Fruit fly (Drosophila melanogaster) whole organism, prepupa: ENCODE results near the gene PpD3.

Experiments
- Blimp-1 ChIP-seq: fragments of 200-800 bp; sonication (Bioruptor generic); optimal IDR thresholded peaks from 3 replicates; lab custom pipeline; 2017; ENCODE audit warnings: missing biosample characterization, missing genetic modification characterization, mild to moderate bottlenecking, moderate library complexity, missing genetic modification reagents
- CG10631 ChIP-seq: fragments of 200-800 bp; sonication (Bioruptor generic); optimal IDR thresholded peaks from 2 replicates; lab custom pipeline; 2016; ENCODE audit warnings: missing biosample characterization, missing genetic modification characterization
- CG10669 ChIP-seq: fragments of 200-800 bp; sonication (Bioruptor generic); optimal IDR thresholded peaks from 3 replicates; lab custom pipeline; 2018; ENCODE audit warnings: missing biosample characterization, mild to moderate bottlenecking, missing genetic modification characterization, moderate library complexity
- CG11294 ChIP-seq: fragments of 200-800 bp; sonication (Bioruptor generic); IDR thresholded peaks from 2 replicates; pipeline ENCODE4 v1.3.6; 2022; ENCODE audit warnings: missing biosample characterization, missing genetic modification characterization
- CG11762 ChIP-seq: fragments of 200-800 bp; sonication (Bioruptor generic); optimal IDR thresholded peaks from 3 replicates; lab custom pipeline; 2016; ENCODE audit warnings: missing biosample characterization, missing genetic modification characterization; ENCODE audit not compliant: insufficient read depth
- CG11902 ChIP-seq: fragments of 200-800 bp; sonication (Bioruptor generic); optimal IDR thresholded peaks from 3 replicates; lab custom pipeline; 2016; ENCODE audit warnings: missing biosample characterization, missing genetic modification characterization
- CG15336 ChIP-seq: fragments of 200-800 bp; sonication (Bioruptor generic); IDR thresholded peaks from 2 replicates; pipeline ENCODE4 v1.3.6; 2022; ENCODE audit warnings: missing biosample characterization, missing genetic modification characterization
- CG16779 ChIP-seq: fragments of 200-800 bp; sonication (Bioruptor generic); optimal IDR thresholded peaks from 3 replicates; lab custom pipeline; 2017; ENCODE audit warnings: missing biosample characterization, mild to moderate bottlenecking, missing genetic modification characterization
- CG3032 ChIP-seq: fragments of 200-800 bp; optimal IDR thresholded peaks from 2 replicates; lab custom pipeline; 2019; ENCODE audit warnings: missing biosample characterization, mild to moderate bottlenecking, missing genetic modification characterization, moderate library complexity
- CG31627 ChIP-seq: fragments of 200-800 bp; sonication (Bioruptor generic); optimal IDR thresholded peaks from 3 replicates; lab custom pipeline; 2016; ENCODE audit warnings: missing biosample characterization, missing genetic modification characterization
- CG34406 ChIP-seq: fragments of 200-800 bp; sonication (Bioruptor generic); optimal IDR thresholded peaks from 3 replicates; lab custom pipeline; 2016; ENCODE audit warnings: missing biosample characterization, missing genetic modification characterization
- CG3919 ChIP-seq: fragments of 200-800 bp; sonication (Bioruptor generic); optimal IDR thresholded peaks from 3 replicates; lab custom pipeline; 2016; ENCODE audit warnings: missing biosample characterization, missing genetic modification characterization
- CG4318 ChIP-seq: fragments of 200-800 bp; sonication (Bioruptor generic); optimal IDR thresholded peaks from 3 replicates; lab custom pipeline; 2017; ENCODE audit warnings: missing biosample characterization, mild to moderate bottlenecking, missing genetic modification characterization
- CG6163 ChIP-seq: fragments of 200-800 bp; sonication (Bioruptor generic); IDR thresholded peaks from 3 replicates; pipeline ENCODE4 v1.3.6; 2022; ENCODE audit warnings: missing biosample characterization, missing genetic modification characterization
- CG6276 ChIP-seq: fragments of 200-800 bp; sonication (Bioruptor generic); optimal IDR thresholded peaks from 2 replicates; lab custom pipeline; 2017; ENCODE audit warnings: missing biosample characterization, mild to moderate bottlenecking, missing genetic modification characterization
- CG6792 ChIP-seq: fragments of 200-800 bp; sonication (Bioruptor generic); optimal IDR thresholded peaks from 3 replicates; lab custom pipeline; 2016; ENCODE audit warnings: missing biosample characterization, missing genetic modification characterization
- CG6854 ChIP-seq: fragments of 200-800 bp; sonication (Bioruptor generic); optimal IDR thresholded peaks from 2 replicates; lab custom pipeline; 2017; ENCODE audit warnings: missing biosample characterization, mild to moderate bottlenecking, missing genetic modification characterization
- CG8119 ChIP-seq: fragments of 200-800 bp; sonication (Bioruptor generic); IDR thresholded peaks from 3 replicates; pipeline ENCODE4 v1.3.6; 2022; ENCODE audit warnings: missing biosample characterization, missing genetic modification characterization
- CG9139 ChIP-seq: fragments of 200-800 bp; sonication (Bioruptor generic); optimal IDR thresholded peaks from 3 replicates; lab custom pipeline; 2017; ENCODE audit warnings: missing biosample characterization, mild to moderate bottlenecking, missing genetic modification characterization
- Eip75B ChIP-seq: fragments of 200-800 bp; sonication (Bioruptor generic); optimal IDR thresholded peaks from 3 replicates; lab custom pipeline; 2016; ENCODE audit warnings: missing biosample characterization, missing genetic modification characterization
- Eip78C ChIP-seq: fragments of 200-800 bp; sonication (Bioruptor generic); peaks from one replicate; lab custom pipeline; 2016; ENCODE audit warnings: missing biosample characterization, missing genetic modification characterization
- Eip93F ChIP-seq: fragments of 200-800 bp; sonication (Bioruptor generic); optimal IDR thresholded peaks from 2 replicates; lab custom pipeline; 2016; ENCODE audit warnings: missing biosample characterization, mild to moderate bottlenecking, missing genetic modification characterization
- Ets21C ChIP-seq: fragments of 200-800 bp; sonication (Bioruptor generic); optimal IDR thresholded peaks from 3 replicates; lab custom pipeline; 2016; ENCODE audit warnings: missing biosample characterization, missing genetic modification characterization
- Ets96B ChIP-seq: fragments of 200-800 bp; optimal IDR thresholded peaks from 2 replicates; lab custom pipeline; 2019; ENCODE audit warnings: missing biosample characterization, mild to moderate bottlenecking, missing genetic modification characterization, moderate library complexity
- Hr38 ChIP-seq: sonication (Bioruptor generic); optimal IDR thresholded peaks from 2 replicates; lab custom pipeline; 2016; ENCODE audit warnings: missing biosample characterization, missing genetic modification characterization
- Hr39 ChIP-seq: fragments of 200-800 bp; sonication (Bioruptor generic); optimal IDR thresholded peaks from 2 replicates; lab custom pipeline; 2016; ENCODE audit warnings: missing biosample characterization, missing genetic modification characterization
- Hr4 ChIP-seq: fragments of 200-800 bp; sonication (Bioruptor generic); optimal IDR thresholded peaks from 3 replicates; lab custom pipeline; 2016; ENCODE audit warnings: missing biosample characterization, missing genetic modification characterization
- Lpt ChIP-seq: fragments of 200-800 bp; sonication (Bioruptor generic); optimal IDR thresholded peaks from 3 replicates; lab custom pipeline; 2016; ENCODE audit warnings: missing biosample characterization, missing genetic modification characterization
- Met ChIP-seq: fragments of 200-800 bp; sonication (Bioruptor generic); optimal IDR thresholded peaks from 3 replicates; lab custom pipeline; 2016; ENCODE audit warnings: missing biosample characterization, missing genetic modification characterization
- OdsH ChIP-seq: fragments of 200-800 bp; sonication (Bioruptor generic); optimal IDR thresholded peaks from 3 replicates; lab custom pipeline; 2016; ENCODE audit warnings: missing biosample characterization, missing genetic modification characterization
- Smox ChIP-seq: fragments of 200-800 bp; sonication (Bioruptor generic); optimal IDR thresholded peaks from 3 replicates; lab custom pipeline; 2016; ENCODE audit warnings: missing biosample characterization, missing genetic modification characterization
- Sox102F ChIP-seq: fragments of 200-800 bp; sonication (Bioruptor generic); optimal IDR thresholded peaks from 2 replicates; lab custom pipeline; 2016; ENCODE audit warnings: missing biosample characterization, mild to moderate bottlenecking, missing genetic modification characterization
- achi ChIP-seq: fragments of 200-800 bp; sonication (Bioruptor generic); optimal IDR thresholded peaks from 3 replicates; lab custom pipeline; 2016; ENCODE audit warnings: missing biosample characterization, missing genetic modification characterization
- acj6 ChIP-seq: fragments of 200-800 bp; sonication (Bioruptor generic); optimal IDR thresholded peaks from 3 replicates; lab custom pipeline; 2016; ENCODE audit warnings: missing biosample characterization, missing genetic modification characterization
- dac ChIP-seq: fragments of 200-800 bp; sonication (Bioruptor generic); optimal IDR thresholded peaks from 2 replicates; lab custom pipeline; 2017; ENCODE audit warnings: missing biosample characterization, mild to moderate bottlenecking, missing genetic modification characterization
- dsx ChIP-seq: fragments of 200-800 bp; optimal IDR thresholded peaks from 3 replicates; lab custom pipeline; 2019; ENCODE audit warnings: missing biosample characterization, mild to moderate bottlenecking, missing genetic modification characterization, moderate library complexity; ENCODE audit not compliant: poor library complexity, severe bottlenecking
- esn ChIP-seq: fragments of 200-800 bp; sonication (Bioruptor generic); optimal IDR thresholded peaks from 2 replicates; lab custom pipeline; 2016; ENCODE audit warnings: missing biosample characterization, mild to moderate bottlenecking, missing genetic modification characterization, moderate library complexity
- fd59A ChIP-seq: fragments of 200-800 bp; sonication (Bioruptor generic); optimal IDR thresholded peaks from 2 replicates; lab custom pipeline; 2017; ENCODE audit warnings: missing biosample characterization, mild to moderate bottlenecking, missing genetic modification characterization, missing genetic modification reagents
- fd85E ChIP-seq: fragments of 200-800 bp; sonication (Bioruptor generic); optimal IDR thresholded peaks from 3 replicates; lab custom pipeline; 2016; ENCODE audit warnings: missing biosample characterization, missing genetic modification characterization
- fkh ChIP-seq: fragments of 200-800 bp; sonication (Bioruptor generic); optimal IDR thresholded peaks from 3 replicates; lab custom pipeline; 2017; ENCODE audit warnings: missing biosample characterization, mild to moderate bottlenecking, missing genetic modification characterization, moderate library complexity
- lz ChIP-seq: fragments of 200-800 bp; sonication (Bioruptor generic); optimal IDR thresholded peaks from 3 replicates; lab custom pipeline; 2016; ENCODE audit warnings: missing biosample characterization, missing genetic modification characterization
- net ChIP-seq: fragments of 200-800 bp; sonication (Bioruptor generic); optimal IDR thresholded peaks from 3 replicates; lab custom pipeline; 2016; ENCODE audit warnings: missing biosample characterization, missing genetic modification characterization
- salr ChIP-seq, 2 experiments: fragments of 200-800 bp; sonication (Bioruptor generic); optimal IDR thresholded peaks; 3 replicates each; lab custom pipeline; 2016 to 2018; ENCODE audit warnings: missing biosample characterization in 2 of 2, missing genetic modification characterization in 2 of 2, mild to moderate bottlenecking in 1 of 2
- spab ChIP-seq: fragments of 200-800 bp; sonication (Bioruptor generic); optimal IDR thresholded peaks from 2 replicates; lab custom pipeline; 2017; ENCODE audit warnings: missing biosample characterization, mild to moderate bottlenecking, missing genetic modification characterization, missing genetic modification reagents
- svp ChIP-seq: fragments of 200-800 bp; sonication (Bioruptor generic); peaks from one replicate; lab custom pipeline; 2016; ENCODE audit warnings: missing biosample characterization, missing genetic modification characterization
- topi ChIP-seq: fragments of 200-800 bp; sonication (Bioruptor generic); optimal IDR thresholded peaks from 3 replicates; lab custom pipeline; 2016; ENCODE audit warnings: missing biosample characterization, missing genetic modification characterization
- vri ChIP-seq: fragments of 200-800 bp; sonication (Bioruptor generic); optimal IDR thresholded peaks from 3 replicates; lab custom pipeline; 2016; ENCODE audit warnings: missing biosample characterization, mild to moderate bottlenecking, missing genetic modification characterization

PpD3 gene

dm6 chr3R:9701897-9702296 is 45.8 kb upstream of the PpD3 start (continued):
- TF ChIP-seq Smox (GFP tag; lab: Kevin White, UChicago) (peak; percentile 17), dsx (GFP tag; lab: Kevin White, UChicago) (no peak), Hr4 (peak; percentile 4), fkh (GFP tag; lab: Kevin White, UChicago) (no peak), lz (GFP tag; lab: Kevin White, UChicago) (peak; percentile 18), Eip75B (GFP tag; lab: Kevin White, UChicago) (no peak), CG6276 (GFP tag; lab: Kevin White, UChicago) (no peak), acj6 (GFP tag; lab: Kevin White, UChicago) (peak; percentile 2), topi (GFP tag; lab: Kevin White, UChicago) (no peak), CG11902 (GFP tag; lab: Kevin White, UChicago) (no peak), CG15336 (no peak), CG3032 (tag; lab: Kevin White, UChicago) (no peak), OdsH (no peak), Eip93F (GFP tag; lab: Kevin White, UChicago) (no peak), CG8119 (GFP tag; lab: Robert Waterston, UW) (no peak), CG10669 (no peak), vri (GFP tag; lab: Kevin White, UChicago) (no peak), CG11294 (GFP tag; lab: Robert Waterston, UW) (no peak), CG10631 (GFP tag; lab: Kevin White, UChicago) (no peak), Lpt (GFP tag; lab: Kevin White, UChicago) (no peak), achi (GFP tag; lab: Kevin White, UChicago) (no peak), svp (peak; percentile 78), Met (peak; percentile 42), Hr38 (GFP tag; lab: Kevin White, UChicago) (no peak), CG3919 (GFP tag; lab: Kevin White, UChicago) (no peak), Blimp-1 (GFP tag; lab: Kevin White, UChicago) (no peak), net (no peak), CG11762 (GFP tag; lab: Kevin White, UChicago) (no peak), CG6792 (no peak), salr (GFP tag; optimal IDR thresholded peaks at IDR 0.05; lab: Kevin White, UChicago) (no peak), CG4318 (no peak), esn (GFP tag; lab: Kevin White, UChicago) (peak; percentile 35), CG16779 (tag; lab: Kevin White, UChicago) (no peak), CG6854 (GFP tag; lab: Kevin White, UChicago) (no peak)

DNA sequence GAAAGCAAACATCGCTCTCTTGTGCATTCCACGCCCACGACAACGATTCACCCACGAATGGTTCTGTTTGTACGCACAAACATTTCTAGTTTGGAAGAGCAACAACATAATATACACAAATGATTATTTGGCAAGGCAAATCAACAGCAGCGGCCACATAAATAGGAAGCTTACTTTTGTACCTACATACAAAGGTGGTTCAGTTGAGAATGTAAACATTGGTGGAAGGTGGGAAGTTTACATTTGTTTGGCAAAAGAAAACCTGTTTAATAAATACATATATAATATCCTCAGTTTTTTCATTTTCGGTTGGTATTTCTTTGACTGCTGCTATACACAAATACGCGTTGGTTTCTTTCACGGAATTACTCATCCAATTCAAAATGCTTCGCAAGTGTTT is 45.1 kb upstream of the PpD3 start:
- TF ChIP-seq CG3919 (GFP tag; lab: Kevin White, UChicago) (peak; percentile 53), CG6854 (GFP tag; lab: Kevin White, UChicago) (no peak), CG9139 (no peak), Met (peak; percentile 65), Smox (GFP tag; lab: Kevin White, UChicago) (no peak), Ets96B (tag; lab: Kevin White, UChicago) (peak; percentile 29), Eip75B (GFP tag; lab: Kevin White, UChicago) (peak; percentile 41), fd59A (no peak), Lpt (GFP tag; lab: Kevin White, UChicago) (peak; percentile 54), CG16779 (tag; lab: Kevin White, UChicago) (peak; percentile 9), CG11762 (GFP tag; lab: Kevin White, UChicago) (peak; percentile 64), vri (GFP tag; lab: Kevin White, UChicago) (peak; percentile 55), lz (GFP tag; lab: Kevin White, UChicago) (peak; percentile 57), fkh (GFP tag; lab: Kevin White, UChicago) (peak; percentile 96), fd85E (no peak), Sox102F (GFP tag; lab: Kevin White, UChicago) (peak; percentile 48), CG31627 (GFP tag; lab: Kevin White, UChicago) (peak; percentile 66), Eip78C (peak; percentile 82), topi (GFP tag; lab: Kevin White, UChicago) (peak; percentile 53), achi (GFP tag; lab: Kevin White, UChicago) (peak; percentile 59), svp (peak; percentile 73), CG6163 (GFP tag; lab: Robert Waterston, UW) (no peak), CG11294 (GFP tag; lab: Robert Waterston, UW) (no peak), dac (GFP tag; lab: Kevin White, UChicago) (peak; percentile 34), CG6276 (GFP tag; lab: Kevin White, UChicago) (peak; percentile 80), Eip93F (GFP tag; lab: Kevin White, UChicago) (peak; percentile 27), spab (GFP tag; lab: Kevin White, UChicago) (no peak), Ets21C (GFP tag; lab: Kevin White, UChicago) (peak; percentile 13), CG34406 (GFP tag; lab: Kevin White, UChicago) (peak; percentile 42), CG4318 (no peak), esn (GFP tag; lab: Kevin White, UChicago) (peak; percentile 64), Hr4 (peak; percentile 83), CG8119 (GFP tag; lab: Robert Waterston, UW) (no peak), OdsH (peak; percentile 73), CG6792 (peak; percentile 35), Hr39 (GFP tag; lab: Kevin White, UChicago) (peak; percentile 58)
